Worm (Caenorhabditis elegans) whole organism, young adult: ENCODE measurements around the gene dph-7.

ENCODE experiments used
- B0019.2 ChIP-seq: fragments of 200-800 bp; sonication (Bioruptor generic); conservative IDR thresholded peaks from 2 replicates; pipeline ENCODE4 v1.3.6; 2022; ENCODE audit warnings: missing genetic modification reagents, missing genetic modification characterization, missing compliant biosample characterization
- B0336.3 ChIP-seq: fragments of 200-800 bp; sonication (Bioruptor generic); IDR thresholded peaks from 2 replicates; pipeline ENCODE4 v1.3.6; 2022; ENCODE audit warnings: missing genetic modification characterization, missing compliant biosample characterization
- D2030.7 ChIP-seq: fragments of 200-800 bp; sonication (Bioruptor generic); IDR thresholded peaks from 2 replicates; pipeline ENCODE4 v1.3.6; 2022; ENCODE audit warnings: missing genetic modification reagents, missing genetic modification characterization, missing compliant biosample characterization
- F10E7.11 ChIP-seq: sonication (generic microtip); optimal IDR thresholded peaks from 2 replicates; lab custom pipeline; 2017; ENCODE audit warnings: mild to moderate bottlenecking, missing genetic modification characterization, moderate library complexity, missing compliant biosample characterization
- F33H1.4 ChIP-seq: fragments of 200-800 bp; sonication (Bioruptor generic); IDR thresholded peaks from 2 replicates; pipeline ENCODE4 v1.3.6; 2022; ENCODE audit warnings: missing genetic modification reagents, missing genetic modification characterization, missing compliant biosample characterization
- F49E8.2 ChIP-seq: sonication (generic microtip); optimal IDR thresholded peaks from 3 replicates; lab custom pipeline; 2017; ENCODE audit warnings: missing genetic modification characterization, mild to moderate bottlenecking, missing compliant biosample characterization, antibody characterized with exemption, moderate library complexity; ENCODE audit not compliant: insufficient read depth
- F52B5.7 ChIP-seq: sonication (generic microtip); optimal IDR thresholded peaks from 2 replicates; lab custom pipeline; 2016; ENCODE audit warnings: mild to moderate bottlenecking, missing genetic modification characterization, missing compliant biosample characterization
- F55B11.4 ChIP-seq: sonication (generic microtip); optimal IDR thresholded peaks from 2 replicates; lab custom pipeline; 2016; ENCODE audit warnings: missing compliant biosample characterization, missing genetic modification characterization, borderline replicate concordance; ENCODE audit not compliant: insufficient read depth
- F57A8.1 ChIP-seq: fragments of 200-800 bp; sonication (Bioruptor generic); optimal IDR thresholded peaks from 2 replicates; lab custom pipeline; 2018; ENCODE audit warnings: mild to moderate bottlenecking, missing genetic modification characterization, moderate library complexity, missing compliant biosample characterization
- K11D2.4 ChIP-seq: fragments of 200-800 bp; sonication (Bioruptor generic); IDR thresholded peaks from 2 replicates; pipeline ENCODE4 v1.3.6; 2022; ENCODE audit warnings: missing genetic modification reagents, missing genetic modification characterization, missing compliant biosample characterization
- Y95B8A.8 ChIP-seq: fragments of 200-800 bp; sonication (Bioruptor generic); IDR thresholded peaks from 2 replicates; pipeline ENCODE4 v1.3.6; 2022; ENCODE audit warnings: missing genetic modification reagents, missing genetic modification characterization, missing compliant biosample characterization
- ZK185.1 ChIP-seq: sonication (generic microtip); optimal IDR thresholded peaks from 2 replicates; lab custom pipeline; 2016; ENCODE audit warnings: mild to moderate bottlenecking, missing genetic modification characterization, missing compliant biosample characterization; ENCODE audit not compliant: poor library complexity, severe bottlenecking
- attf-3 ChIP-seq: fragments of 200-800 bp; sonication (Bioruptor generic); conservative IDR thresholded peaks from 2 replicates; pipeline ENCODE4 v1.3.6; 2022; ENCODE audit warnings: missing genetic modification reagents, missing genetic modification characterization, missing compliant biosample characterization
- bed-2 ChIP-seq: fragments of 200-800 bp; sonication (Bioruptor generic); IDR thresholded peaks from 2 replicates; pipeline ENCODE4 v1.3.6; 2022; ENCODE audit warnings: missing genetic modification reagents, missing genetic modification characterization, missing compliant biosample characterization
- ceh-40 ChIP-seq: fragments of 200-800 bp; sonication (Bioruptor generic); IDR thresholded peaks from 2 replicates; pipeline ENCODE4 v1.3.6; 2022; ENCODE audit warnings: missing genetic modification characterization, missing compliant biosample characterization
- die-1 ChIP-seq: sonication (generic microtip); optimal IDR thresholded peaks from 2 replicates; lab custom pipeline; 2016; ENCODE audit warnings: missing genotype, mild to moderate bottlenecking, missing genetic modification characterization, missing compliant biosample characterization
- dox-1 ChIP-seq: fragments of 200-800 bp; sonication (Bioruptor generic); IDR thresholded peaks from 2 replicates; pipeline ENCODE4 v1.3.6; 2022; ENCODE audit warnings: missing genetic modification reagents, missing genetic modification characterization, missing compliant biosample characterization
- dpl-1 ChIP-seq: fragments of 150-350 bp; optimal IDR thresholded peaks from 2 replicates; lab custom pipeline; 2014; ENCODE audit warnings: missing biosample characterization, missing genetic modification reagents, missing genetic modification characterization
- egl-18 ChIP-seq: fragments of 200-800 bp; sonication (Bioruptor generic); IDR thresholded peaks from 2 replicates; pipeline ENCODE4 v1.3.6; 2022; ENCODE audit warnings: missing genetic modification reagents, missing genetic modification characterization, missing compliant biosample characterization
- ekl-4 ChIP-seq: fragments of 200-800 bp; sonication (Bioruptor generic); IDR thresholded peaks from 2 replicates; pipeline ENCODE4 v1.3.6; 2022; ENCODE audit warnings: missing genetic modification reagents, missing genetic modification characterization, missing compliant biosample characterization
- ets-4 ChIP-seq: fragments of 200-800 bp; sonication (Bioruptor generic); optimal IDR thresholded peaks from 2 replicates; lab custom pipeline; 2018; ENCODE audit warnings: mild to moderate bottlenecking, missing genetic modification characterization, missing compliant biosample characterization
- fkh-3 ChIP-seq: sonication (generic microtip); optimal IDR thresholded peaks from 2 replicates; lab custom pipeline; 2016; ENCODE audit warnings: mild to moderate bottlenecking, missing genetic modification characterization, missing compliant biosample characterization
- him-1 ChIP-seq: sonication (generic microtip); optimal IDR thresholded peaks from 2 replicates; lab custom pipeline; 2016; ENCODE audit warnings: missing genotype, missing genetic modification reagents, missing genetic modification characterization, missing compliant biosample characterization
- hlh-26 ChIP-seq: fragments of 200-800 bp; sonication (Bioruptor generic); conservative IDR thresholded peaks from 2 replicates; pipeline ENCODE4 v1.3.6; 2022; ENCODE audit warnings: missing genetic modification reagents, missing genetic modification characterization, missing compliant biosample characterization
- hsf-1 ChIP-seq: fragments of 200-800 bp; sonication (Bioruptor generic); IDR thresholded peaks from 2 replicates; pipeline ENCODE4 v1.3.6; 2022; ENCODE audit warnings: missing genetic modification reagents, missing genetic modification characterization, missing compliant biosample characterization
- lag-1 ChIP-seq: fragments of 200-800 bp; sonication (Bioruptor generic); IDR thresholded peaks from 2 replicates; pipeline ENCODE4 v1.3.6; 2022; ENCODE audit warnings: missing genetic modification reagents, missing genetic modification characterization, missing compliant biosample characterization
- lin-35 ChIP-seq, 3 experiments: fragments of 150-350 bp in 2 of 3; sonication (generic microtip) in 1 of 3; optimal IDR thresholded peaks; 2 replicates each; lab custom pipeline; 2014 to 2018; ENCODE audit warnings: missing biosample characterization in 3 of 3, missing genetic modification characterization in 3 of 3, missing genetic modification reagents in 3 of 3
- lsl-1 ChIP-seq: fragments of 200-800 bp; sonication (Bioruptor generic); optimal IDR thresholded peaks from 2 replicates; lab custom pipeline; 2018; ENCODE audit warnings: mild to moderate bottlenecking, missing genetic modification characterization, moderate library complexity, missing compliant biosample characterization
- lsy-27 ChIP-seq: sonication (generic microtip); optimal IDR thresholded peaks from 2 replicates; lab custom pipeline; 2017; ENCODE audit warnings: missing genetic modification characterization, mild to moderate bottlenecking, missing compliant biosample characterization, antibody characterized with exemption, missing genotype, borderline replicate concordance; ENCODE audit not compliant: insufficient read depth
- madf-10 ChIP-seq: sonication (generic microtip); optimal IDR thresholded peaks from 2 replicates; lab custom pipeline; 2016; ENCODE audit warnings: mild to moderate bottlenecking, missing genetic modification characterization, missing compliant biosample characterization
- madf-6 ChIP-seq: fragments of 200-800 bp; sonication (Bioruptor generic); IDR thresholded peaks from 2 replicates; pipeline ENCODE4 v1.3.6; 2022; ENCODE audit warnings: missing genetic modification reagents, missing genetic modification characterization, missing compliant biosample characterization
- nfya-1 ChIP-seq: sonication (generic microtip); optimal IDR thresholded peaks from 2 replicates; lab custom pipeline; 2017; ENCODE audit warnings: antibody characterized with exemption, missing compliant biosample characterization, missing genetic modification characterization, borderline replicate concordance; ENCODE audit not compliant: insufficient read depth
- nfyb-1 ChIP-seq: fragments of 200-800 bp; sonication (Bioruptor generic); IDR thresholded peaks from 2 replicates; pipeline ENCODE4 v1.3.6; 2022; ENCODE audit warnings: missing genetic modification reagents, missing genetic modification characterization, missing compliant biosample characterization
- pbrm-1 ChIP-seq: fragments of 200-800 bp; sonication (Bioruptor generic); IDR thresholded peaks from 2 replicates; pipeline ENCODE4 v1.3.6; 2022; ENCODE audit warnings: missing genetic modification reagents, missing genetic modification characterization, missing compliant biosample characterization
- sea-2 ChIP-seq: fragments of 200-800 bp; sonication (Bioruptor generic); IDR thresholded peaks from 2 replicates; pipeline ENCODE4 v1.3.6; 2022; ENCODE audit warnings: missing genetic modification characterization, missing compliant biosample characterization
- snpc-4 ChIP-seq, 5 experiments: fragments of 150-350 bp in 1 of 5; sonication (generic microtip) in 4 of 5; optimal IDR thresholded peaks; 2 replicates each; lab custom pipeline; 2014 to 2018; ENCODE audit warnings: missing genetic modification characterization in 5 of 5, missing biosample characterization in 3 of 5, antibody characterized with exemption in 2 of 5, mild to moderate bottlenecking in 2 of 5, missing compliant biosample characterization in 2 of 5, missing genotype in 2 of 5, moderate library complexity in 2 of 5, missing genetic modification reagents in 1 of 5
- zfh-2 ChIP-seq: fragments of 200-800 bp; sonication (Bioruptor generic); conservative IDR thresholded peaks from 2 replicates; pipeline ENCODE4 v1.3.6; 2022; ENCODE audit warnings: missing genetic modification reagents, missing genetic modification characterization, missing compliant biosample characterization
- ztf-18 ChIP-seq: sonication (generic microtip); optimal IDR thresholded peaks from 2 replicates; lab custom pipeline; 2016; ENCODE audit warnings: missing genotype, mild to moderate bottlenecking, missing genetic modification characterization, missing compliant biosample characterization
- ztf-26 ChIP-seq: sonication (generic microtip); optimal IDR thresholded peaks from 2 replicates; lab custom pipeline; 2017; ENCODE audit warnings: missing genetic modification characterization, missing compliant biosample characterization
- ztf-28 ChIP-seq: fragments of 200-800 bp; sonication (Bioruptor generic); IDR thresholded peaks from 2 replicates; pipeline ENCODE4 v1.3.6; 2022; ENCODE audit warnings: missing genetic modification reagents, missing genetic modification characterization, missing compliant biosample characterization
- ztf-3 ChIP-seq: fragments of 200-800 bp; sonication (Bioruptor generic); optimal IDR thresholded peaks from 2 replicates; lab custom pipeline; 2018; ENCODE audit warnings: mild to moderate bottlenecking, missing genetic modification characterization, missing compliant biosample characterization

dph-7 gene

DNA sequence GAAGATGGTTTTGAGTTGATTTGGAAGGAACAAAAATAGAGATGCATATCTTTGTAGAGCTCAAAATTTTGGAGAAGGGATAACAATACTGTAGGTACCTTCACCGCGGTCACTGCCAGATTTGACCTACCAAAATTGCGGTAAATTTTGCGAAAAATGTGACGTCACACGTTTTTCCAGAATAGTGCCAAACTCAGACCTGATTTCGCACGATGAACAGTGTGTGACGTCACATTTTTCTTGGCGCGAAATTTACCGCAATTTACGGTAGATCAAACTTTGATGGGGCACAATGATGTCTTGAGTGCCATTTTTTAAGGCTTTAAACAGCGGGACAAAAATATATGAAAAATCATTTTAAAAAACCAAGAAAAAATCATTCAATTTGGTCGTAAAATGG is 14.0 kb downstream of the dph-7 start:
- no peak for TF ChIP-seq lag-1 (GFP tag; lab: Robert Waterston, UW)
- no peak for TF ChIP-seq dox-1
- no peak for TF ChIP-seq lsl-1 (GFP tag; lab: Kevin White, UChicago)
- TF ChIP-seq ZK185.1 (tag; lab: Kevin White, UChicago) = no peak

DNA sequence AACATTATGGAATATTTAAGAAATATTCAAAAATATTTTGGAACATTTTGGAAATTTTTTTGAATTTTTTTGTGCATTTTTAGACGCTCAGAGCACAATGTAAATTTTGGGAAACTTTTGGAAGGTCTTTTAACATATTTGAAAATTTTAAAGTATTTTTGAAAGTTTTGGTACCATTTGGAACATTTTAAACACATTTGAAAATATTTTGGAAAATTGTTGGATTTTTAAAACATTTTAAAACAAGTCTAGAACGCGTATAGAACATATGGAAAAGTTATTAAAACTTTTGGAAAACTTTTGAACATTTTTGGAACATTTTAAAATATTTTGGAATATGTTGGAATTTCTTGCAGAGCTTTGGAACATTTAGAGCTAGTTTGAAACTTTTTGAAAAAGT is 18.8 kb downstream of the dph-7 start, which contains the start of gene sdz-20:
Gene sdz-20 (plus strand): TSS at position 301 of the 400 bp plus-strand sequence.
- no peak for TF ChIP-seq hsf-1 (GFP tag; lab: Robert Waterston, UW)
- TF ChIP-seq bed-2 (GFP tag; lab: Robert Waterston, UW) = no peak
- TF ChIP-seq F10E7.11 = no peak
- TF ChIP-seq die-1 = no peak
- no peak for TF ChIP-seq sea-2 (GFP tag; lab: Robert Waterston, UW)
- no peak for TF ChIP-seq B0336.3 (GFP tag; lab: Robert Waterston, UW)

DNA sequence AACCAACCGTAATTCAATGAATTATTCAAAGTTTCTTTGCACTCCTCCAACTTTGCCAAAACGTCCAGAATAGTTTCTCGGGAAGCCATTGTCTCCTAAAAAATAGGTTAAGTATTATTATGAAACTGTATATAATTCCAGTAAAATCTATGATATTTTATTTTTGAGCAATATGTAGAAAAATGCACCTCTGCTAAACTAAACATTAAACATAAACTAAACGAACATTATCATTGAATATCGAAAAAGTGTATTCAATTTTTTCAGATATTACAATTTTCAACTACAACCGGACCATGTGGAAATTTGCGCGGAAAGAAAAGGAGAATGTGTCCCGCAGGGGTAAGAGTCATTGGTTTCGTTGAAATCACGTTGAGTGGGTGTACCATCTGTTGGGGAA is 24.7 kb downstream of the dph-7 start, which contains the start of gene F53A2.3:
Gene F53A2.3 (minus strand): TSS at position 101 of the 400 bp plus-strand sequence.
- no peak for TF ChIP-seq ztf-28
- TF ChIP-seq D2030.7 = no peak
- TF ChIP-seq F10E7.11 = no peak
- TF ChIP-seq nfyb-1 (GFP tag; lab: Robert Waterston, UW) = no peak
- no peak for TF ChIP-seq F55B11.4 (tag; lab: Kevin White, UChicago)
- TF ChIP-seq egl-18 (GFP tag; lab: Robert Waterston, UW) = no peak
- no peak for TF ChIP-seq F49E8.2 (tag; lab: Kevin White, UChicago)
- no peak for TF ChIP-seq ceh-40 (GFP tag; lab: Robert Waterston, UW)
- TF ChIP-seq Y95B8A.8 (GFP tag; lab: Robert Waterston, UW) = no peak
- no peak for TF ChIP-seq madf-10 (tag; lab: Kevin White, UChicago)
- TF ChIP-seq madf-6 (GFP tag; lab: Robert Waterston, UW) = no peak
- no peak for TF ChIP-seq snpc-4 (GFP tag; optimal IDR thresholded peaks at IDR 0.05; lab: Kevin White, UChicago)
- no peak for TF ChIP-seq snpc-4 (tag; optimal IDR thresholded peaks at IDR 0.05; lab: Kevin White, UChicago)
- TF ChIP-seq ekl-4 (GFP tag; lab: Robert Waterston, UW) = no peak
- no peak for TF ChIP-seq F57A8.1 (GFP tag; lab: Kevin White, UChicago)
- TF ChIP-seq B0019.2 (GFP tag; lab: Robert Waterston, UW) = no peak
- no peak for TF ChIP-seq die-1

DNA sequence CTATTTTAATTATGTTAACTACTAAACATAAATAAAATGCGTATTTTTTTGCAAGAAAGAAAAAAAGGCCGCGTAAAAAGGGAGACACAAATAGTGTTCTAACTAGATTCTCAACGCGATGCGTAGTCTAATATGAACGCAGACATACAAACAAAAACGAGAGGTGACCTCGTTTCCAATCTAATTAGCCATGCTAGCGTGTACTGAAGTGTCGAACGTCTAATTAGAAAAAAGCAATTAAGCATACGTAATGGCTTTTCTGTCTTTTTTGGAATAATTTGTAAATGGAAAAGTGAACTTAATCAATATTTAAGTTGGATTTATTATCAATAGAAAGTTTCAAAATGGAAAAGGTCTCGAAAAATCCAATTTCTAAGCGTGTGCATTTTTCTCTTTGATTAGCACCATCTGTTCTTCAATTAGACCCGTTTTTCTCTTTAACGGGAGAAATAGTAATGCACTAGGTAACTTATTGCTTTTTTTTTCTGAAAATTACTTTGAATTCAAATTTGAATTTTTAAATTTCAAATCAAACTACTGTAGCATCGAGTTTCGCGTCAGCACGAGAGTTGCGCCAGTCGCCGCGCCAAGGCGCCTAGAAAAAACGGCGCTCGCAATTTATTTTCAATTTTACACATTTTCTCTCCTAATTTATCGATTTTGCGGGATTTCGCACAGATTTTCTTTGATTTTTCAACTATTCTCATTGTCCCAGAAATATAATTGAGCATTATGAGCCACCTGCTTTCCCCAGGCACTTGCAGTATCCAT is 25.8 kb downstream of the dph-7 start:
- TF ChIP-seq lin-35 (GFP tag; optimal IDR thresholded peaks at IDR 0.05; lab: Kevin White, UChicago) (peak in 1 of 3 experiments; percentile 21), K11D2.4 (GFP tag; lab: Robert Waterston, UW) (no peak), ztf-18 (tag; lab: Kevin White, UChicago) (peak; percentile 96), lsy-27 (tag; lab: Kevin White, UChicago) (no peak), ztf-26 (tag; lab: Kevin White, UChicago) (no peak), ZK185.1 (tag; lab: Kevin White, UChicago) (no peak), F52B5.7 (tag; lab: Kevin White, UChicago) (no peak), dpl-1 (GFP tag; lab: Kevin White, UChicago) (peak; percentile 45), fkh-3 (tag; lab: Kevin White, UChicago) (no peak), ztf-3 (no peak), ets-4 (GFP tag; lab: Kevin White, UChicago) (no peak), nfya-1 (no peak), attf-3 (GFP tag; lab: Robert Waterston, UW) (no peak), F33H1.4 (no peak; the same call in 1 of the 2 replicates), zfh-2 (GFP tag; lab: Robert Waterston, UW) (no peak), hlh-26 (GFP tag; lab: Robert Waterston, UW) (no peak), him-1 (tag; lab: Kevin White, UChicago) (peak; percentile 62), pbrm-1 (no peak), hsf-1 (GFP tag; lab: Robert Waterston, UW) (no peak), egl-18 (GFP tag; lab: Robert Waterston, UW) (no peak)
